Fruit fly (Drosophila melanogaster): ENCODE data around the gene CG42818.

DNA sequence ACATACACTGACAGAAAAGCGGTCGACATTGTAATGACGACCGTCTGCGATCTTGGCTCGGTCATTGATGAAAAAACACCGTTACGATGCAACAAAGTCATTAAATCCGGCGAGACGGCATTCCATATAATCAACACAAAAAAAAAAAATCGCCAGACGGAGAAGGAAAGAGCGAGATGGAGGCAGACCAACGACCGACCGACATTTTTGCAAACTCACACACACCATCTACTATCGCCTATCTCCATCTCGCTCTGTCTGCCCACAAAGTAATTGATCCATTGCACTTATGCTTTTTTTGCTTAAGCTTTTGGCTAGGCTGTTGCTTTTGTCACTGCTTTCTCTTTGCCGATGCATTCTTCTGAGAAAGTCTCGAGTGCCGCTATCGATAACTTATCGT is 32.4 kb downstream of the CG42818 start:
- TF ChIP-seq Crg-1 (GFP tag; optimal IDR thresholded peaks at IDR 0.05) (no peak), cic (GFP tag; optimal IDR thresholded peaks at IDR 0.05) (peak; percentile 5), ovo (GFP tag; optimal IDR thresholded peaks at IDR 0.05) (peak; percentile 24), CG7045 (GFP tag; optimal IDR thresholded peaks at IDR 0.05) (no peak), CG7101 (tag; optimal IDR thresholded peaks at IDR 0.05) (no peak), toe (GFP tag; optimal IDR thresholded peaks at IDR 0.05) (no peak), CG1620 (GFP tag; optimal IDR thresholded peaks at IDR 0.05) (no peak), tj (GFP tag; optimal IDR thresholded peaks at IDR 0.05) (peak; percentile 70), kay (GFP tag; ENCODE audit: borderline replicate concordance) (no peak)

Measured in whole organism, adult.